Fruit fly (Drosophila melanogaster) whole organism, prepupa: ENCODE results near the gene Pmvk.
A peak's percentile ranks its signal among the peaks of the same experiment; 100 is the strongest.

Experiments
- CG9139 ChIP-seq: fragments of 200-800 bp; sonication (Bioruptor generic); optimal IDR thresholded peaks from 3 replicates; lab custom pipeline; 2017; ENCODE audit warnings: missing biosample characterization, mild to moderate bottlenecking, missing genetic modification characterization
- Smox ChIP-seq: fragments of 200-800 bp; sonication (Bioruptor generic); optimal IDR thresholded peaks from 3 replicates; lab custom pipeline; 2016; ENCODE audit warnings: missing biosample characterization, missing genetic modification characterization
- Sox102F ChIP-seq: fragments of 200-800 bp; sonication (Bioruptor generic); optimal IDR thresholded peaks from 2 replicates; lab custom pipeline; 2016; ENCODE audit warnings: missing biosample characterization, mild to moderate bottlenecking, missing genetic modification characterization
- salr ChIP-seq, 2 experiments: fragments of 200-800 bp; sonication (Bioruptor generic); optimal IDR thresholded peaks; 3 replicates each; lab custom pipeline; 2016 to 2018; ENCODE audit warnings: missing biosample characterization in 2 of 2, missing genetic modification characterization in 2 of 2, mild to moderate bottlenecking in 1 of 2
- svp ChIP-seq: fragments of 200-800 bp; sonication (Bioruptor generic); peaks from one replicate; lab custom pipeline; 2016; ENCODE audit warnings: missing biosample characterization, missing genetic modification characterization

dm6 chr2L:19583926-19584392 lies 3.8 kb upstream of the Pmvk start, which contains the start of the genes PCNA2 and CG10366:
- TF ChIP-seq salr (GFP tag; optimal IDR thresholded peaks at IDR 0.05; lab: Kevin White, UChicago): peak in 1 of 2 experiments; percentile 26
- peak; percentile 47 for TF ChIP-seq Smox (GFP tag; lab: Kevin White, UChicago)
- no peak for TF ChIP-seq Sox102F (GFP tag; lab: Kevin White, UChicago)
- no peak for TF ChIP-seq svp (GFP tag; lab: Kevin White, UChicago)
- no peak for TF ChIP-seq CG9139 (GFP tag; lab: Kevin White, UChicago)
